Worm (Caenorhabditis elegans): Measurements from ENCODE around the gene pud-4.

ce11 chrV:2278543-2278942, 47.9 kb upstream of the pud-4 start, which contains the start of gene fbxa-137:
- TF ChIP-seq unc-86 (tag; optimal IDR thresholded peaks at IDR 0.05) = no peak
- TF ChIP-seq dve-1 (tag; optimal IDR thresholded peaks at IDR 0.05) = no peak
- no peak for TF ChIP-seq ceh-30 (tag; optimal IDR thresholded peaks at IDR 0.05)
- TF ChIP-seq nhr-11 (tag; optimal IDR thresholded peaks at IDR 0.05) = no peak

All from whole organism, late embryonic.